Worm (Caenorhabditis elegans) whole organism, midembryonic: ENCODE results near the gene F19D8.2.

Experiments
- flt-1 ChIP-seq: fragments of 200-800 bp; sonication (Bioruptor generic); IDR thresholded peaks from 2 replicates; pipeline ENCODE4 v1.3.6; 2022; ENCODE audit warnings: missing genetic modification characterization, missing compliant biosample characterization
- ztf-29 ChIP-seq: fragments of 200-800 bp; sonication (Bioruptor generic); IDR thresholded peaks from 2 replicates; pipeline ENCODE4 v1.3.6; 2022; ENCODE audit warnings: missing genetic modification reagents, missing genetic modification characterization, missing compliant biosample characterization

F19D8.2 gene

ce11 chrX:13886195-13886594 is 52.0 kb downstream of the F19D8.2 start:
- TF ChIP-seq ztf-29 (GFP tag; lab: Robert Waterston, UW) (no peak), flt-1 (0 out of 2 replicates have a peak, but pooled peaks have one; percentile 33)
